Worm (Caenorhabditis elegans): ENCODE measurements around the gene fust-1.

DNA sequence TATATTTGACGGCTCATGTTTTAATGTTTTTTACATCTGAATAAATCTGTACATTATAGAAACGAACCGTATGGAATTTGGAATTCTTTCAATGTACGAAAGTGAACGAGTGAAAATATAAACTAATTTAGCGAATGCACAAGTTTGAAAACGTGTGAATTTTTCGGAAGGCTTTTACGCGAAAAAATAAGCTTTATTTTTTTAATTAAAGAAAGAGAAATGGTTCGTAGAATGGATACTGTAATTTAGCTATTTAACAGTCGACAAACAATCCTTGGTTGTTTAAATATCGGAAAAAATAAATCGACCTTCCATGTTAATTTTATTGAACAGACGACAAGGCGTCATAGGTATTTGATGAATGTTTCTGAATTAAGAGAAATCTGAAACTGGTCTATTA lies 43.2 kb downstream of the fust-1 start, which contains the start of gene acdh-12:
- TF ChIP-seq hmbx-1 (tag; optimal IDR thresholded peaks at IDR 0.05) (no peak), ama-1 (optimal IDR thresholded peaks at IDR 0.05) (no peak), pes-1 (GFP tag; IDR thresholded peaks at IDR 0.05) (no peak), ceh-36 (tag; optimal IDR thresholded peaks at IDR 0.05) (no peak), sea-1 (GFP tag; conservative IDR thresholded peaks at IDR 0.05) (no peak), tra-4 (tag; optimal IDR thresholded peaks at IDR 0.05) (no peak), B0310.2 (tag; optimal IDR thresholded peaks at IDR 0.05) (no peak), ceh-13 (GFP tag; optimal IDR thresholded peaks at IDR 0.05) (no peak), tbx-37 (GFP tag; conservative IDR thresholded peaks at IDR 0.05) (no peak), F13C5.2 (tag; optimal IDR thresholded peaks at IDR 0.05) (no peak)

All from whole organism, early embryonic.